Worm (Caenorhabditis elegans) whole organism, L2 larva: ENCODE results near the gene F28B4.3.

Experiments
- C34F6.9 ChIP-seq: fragments of 150-350 bp; optimal IDR thresholded peaks from 2 replicates; lab custom pipeline; 2014; ENCODE audit warnings: missing biosample characterization, missing genetic modification characterization
- F13H6.1 ChIP-seq: sonication (generic microtip); optimal IDR thresholded peaks from 2 replicates; lab custom pipeline; 2016; ENCODE audit warnings: missing genetic modification characterization, missing compliant biosample characterization
- R02D3.7 ChIP-seq: fragments of 150-350 bp; optimal IDR thresholded peaks from 2 replicates; lab custom pipeline; 2014; ENCODE audit warnings: missing biosample characterization, missing genetic modification characterization
- ZK546.5 ChIP-seq: sonication (generic microtip); optimal IDR thresholded peaks from 2 replicates; lab custom pipeline; 2017; ENCODE audit warnings: missing biosample characterization, missing genetic modification characterization
- aly-2 ChIP-seq: fragments of 150-350 bp; optimal IDR thresholded peaks from 2 replicates; lab custom pipeline; 2014; ENCODE audit warnings: missing biosample characterization, missing genetic modification characterization
- ama-1 ChIP-seq: fragments of 150-350 bp; optimal IDR thresholded peaks from 2 replicates; lab custom pipeline; 2018; ENCODE audit warnings: inconsistent platforms
- ceh-16 ChIP-seq: fragments of 150-350 bp; optimal IDR thresholded peaks from 2 replicates; lab custom pipeline; 2014; ENCODE audit warnings: missing biosample characterization, missing genetic modification characterization
- ceh-82 ChIP-seq: fragments of 150-350 bp; optimal IDR thresholded peaks from 2 replicates; lab custom pipeline; 2014; ENCODE audit warnings: missing biosample characterization, missing genetic modification characterization
- crh-2 ChIP-seq: sonication (generic microtip); optimal IDR thresholded peaks from 2 replicates; lab custom pipeline; 2017; ENCODE audit warnings: missing biosample characterization, missing genetic modification characterization
- egl-27 ChIP-seq: sonication (generic microtip); optimal IDR thresholded peaks from 3 replicates; lab custom pipeline; 2017; ENCODE audit warnings: missing biosample characterization, missing genetic modification reagents, missing genetic modification characterization
- elt-3 ChIP-seq: sonication (generic microtip); optimal IDR thresholded peaks from 2 replicates; lab custom pipeline; 2017; ENCODE audit warnings: missing biosample characterization, missing genetic modification characterization
- fos-1 ChIP-seq: fragments of 150-350 bp; optimal IDR thresholded peaks from 2 replicates; lab custom pipeline; 2014; ENCODE audit warnings: missing biosample characterization, missing genetic modification characterization
- lin-11 ChIP-seq: fragments of 150-350 bp; sonication (generic microtip); optimal IDR thresholded peaks from 2 replicates; lab custom pipeline; 2014; ENCODE audit warnings: missing biosample characterization, missing genetic modification characterization, inconsistent platforms, mixed read lengths
- lin-39 ChIP-seq: fragments of 150-350 bp; optimal IDR thresholded peaks from 2 replicates; lab custom pipeline; 2014; ENCODE audit warnings: missing biosample characterization, missing genetic modification reagents, missing genetic modification characterization
- mab-5 ChIP-seq: fragments of 150-350 bp; optimal IDR thresholded peaks from 2 replicates; lab custom pipeline; 2014; ENCODE audit warnings: missing biosample characterization, missing genetic modification characterization
- mbf-1 ChIP-seq: sonication (generic microtip); optimal IDR thresholded peaks from 2 replicates; lab custom pipeline; 2017; ENCODE audit warnings: missing biosample characterization, missing genetic modification characterization
- mdl-1 ChIP-seq, 2 experiments: fragments of 150-350 bp in 1 of 2; sonication (generic microtip) in 1 of 2; optimal IDR thresholded peaks; 2 replicates each; lab custom pipeline; 2017; ENCODE audit warnings: missing biosample characterization in 2 of 2, missing genetic modification characterization in 2 of 2
- nhr-11 ChIP-seq: fragments of 150-350 bp; optimal IDR thresholded peaks from 2 replicates; lab custom pipeline; 2014; ENCODE audit warnings: missing biosample characterization, missing genetic modification characterization
- nhr-129 ChIP-seq: fragments of 150-350 bp; optimal IDR thresholded peaks from 2 replicates; lab custom pipeline; 2014; ENCODE audit warnings: missing biosample characterization, missing genetic modification characterization
- nhr-23 ChIP-seq: fragments of 150-350 bp; optimal IDR thresholded peaks from 2 replicates; lab custom pipeline; 2014; ENCODE audit warnings: missing biosample characterization, missing genetic modification reagents, missing genetic modification characterization
- nhr-25 ChIP-seq: fragments of 150-350 bp; sonication (generic microtip); optimal IDR thresholded peaks from 3 replicates; lab custom pipeline; 2014; ENCODE audit warnings: missing biosample characterization, missing genetic modification characterization
- nhr-6 ChIP-seq: fragments of 150-350 bp; optimal IDR thresholded peaks from 2 replicates; lab custom pipeline; 2014; ENCODE audit warnings: missing biosample characterization, missing genetic modification characterization
- nhr-77 ChIP-seq: fragments of 150-350 bp; optimal IDR thresholded peaks from 2 replicates; lab custom pipeline; 2014; ENCODE audit warnings: missing biosample characterization, missing genetic modification characterization
- peb-1 ChIP-seq: fragments of 150-350 bp; optimal IDR thresholded peaks from 2 replicates; lab custom pipeline; 2014; ENCODE audit warnings: missing biosample characterization, missing genetic modification characterization
- skn-1 ChIP-seq: sonication (generic microtip); optimal IDR thresholded peaks from 2 replicates; lab custom pipeline; 2017; ENCODE audit warnings: missing biosample characterization, missing genetic modification characterization
- sma-3 ChIP-seq: sonication (generic microtip); optimal IDR thresholded peaks from 2 replicates; lab custom pipeline; 2016; ENCODE audit warnings: missing genetic modification reagents, missing genetic modification characterization, missing compliant biosample characterization
- sma-9 ChIP-seq, 2 experiments: fragments of 150-350 bp in 1 of 2; sonication (generic microtip) in 1 of 2; optimal IDR thresholded peaks; 2 replicates each; lab custom pipeline; 2014 to 2016; ENCODE audit warnings: missing genetic modification characterization in 2 of 2, mild to moderate bottlenecking in 1 of 2, missing biosample characterization in 1 of 2, missing compliant biosample characterization in 1 of 2, missing genetic modification reagents in 1 of 2, moderate library complexity in 1 of 2
- snpc-4 ChIP-seq: fragments of 150-350 bp; optimal IDR thresholded peaks from 2 replicates; lab custom pipeline; 2014; ENCODE audit warnings: missing biosample characterization, missing genetic modification characterization
- unc-39 ChIP-seq: fragments of 150-350 bp; optimal IDR thresholded peaks from 2 replicates; lab custom pipeline; 2014; ENCODE audit warnings: missing biosample characterization, missing genetic modification characterization
- unc-55 ChIP-seq: fragments of 150-350 bp; sonication (generic microtip); optimal IDR thresholded peaks from 3 replicates; lab custom pipeline; 2014; ENCODE audit warnings: missing biosample characterization, missing genetic modification reagents, missing genetic modification characterization
- unc-62 ChIP-seq: fragments of 150-350 bp; optimal IDR thresholded peaks from 2 replicates; lab custom pipeline; 2014; ENCODE audit warnings: missing biosample characterization, missing genetic modification reagents, missing genetic modification characterization
- zag-1 ChIP-seq: fragments of 150-350 bp; optimal IDR thresholded peaks from 2 replicates; lab custom pipeline; 2014; ENCODE audit warnings: missing biosample characterization, missing genetic modification characterization
- ztf-1 ChIP-seq: fragments of 200-800 bp; sonication (Bioruptor generic); conservative IDR thresholded peaks from 2 replicates; pipeline ENCODE4 v1.3.6; 2022; ENCODE audit warnings: missing genetic modification characterization, missing compliant biosample characterization
- ztf-11 ChIP-seq: sonication (generic microtip); optimal IDR thresholded peaks from 2 replicates; lab custom pipeline; 2017; ENCODE audit warnings: missing biosample characterization, missing genetic modification characterization
- ztf-4 ChIP-seq: fragments of 150-350 bp; optimal IDR thresholded peaks from 2 replicates; lab custom pipeline; 2014; ENCODE audit warnings: missing biosample characterization, missing genetic modification characterization

The F28B4.3 gene

DNA sequence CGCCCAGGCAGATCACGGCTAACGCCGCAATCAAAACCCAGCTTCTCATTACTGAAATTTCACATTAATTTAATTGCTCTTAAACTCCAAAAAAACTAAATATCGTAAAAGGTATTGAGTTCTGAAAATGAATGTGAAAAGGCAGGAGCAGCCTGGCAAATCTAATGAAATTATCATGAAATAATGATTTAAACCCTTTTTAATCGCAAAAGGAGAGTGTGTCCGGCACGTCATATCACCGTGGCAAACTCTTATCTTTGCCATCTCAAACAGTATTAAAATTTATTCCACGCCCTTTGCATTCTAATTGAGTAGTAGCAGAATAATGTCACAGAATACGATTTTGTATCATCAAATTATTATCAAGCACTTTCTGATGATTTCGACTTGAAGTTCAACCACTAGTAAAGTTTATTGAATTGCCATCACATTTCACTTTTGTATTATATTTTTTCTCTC, at the start of gene F28B4.3:
F28B4.3 (minus strand) TSS at position 51 of the 459 bp plus-strand sequence.
- TF ChIP-seq nhr-25 (tag; lab: Kevin White, UChicago), result no peak
- TF ChIP-seq fos-1, result peak; percentile 95
- TF ChIP-seq crh-2 (tag; lab: Kevin White, UChicago), result peak; percentile 85
- TF ChIP-seq sma-9 (GFP tag; optimal IDR thresholded peaks at IDR 0.05; lab: Kevin White, UChicago), result peak; percentile 72
- no peak for TF ChIP-seq sma-9 (tag; optimal IDR thresholded peaks at IDR 0.05; lab: Kevin White, UChicago)

DNA sequence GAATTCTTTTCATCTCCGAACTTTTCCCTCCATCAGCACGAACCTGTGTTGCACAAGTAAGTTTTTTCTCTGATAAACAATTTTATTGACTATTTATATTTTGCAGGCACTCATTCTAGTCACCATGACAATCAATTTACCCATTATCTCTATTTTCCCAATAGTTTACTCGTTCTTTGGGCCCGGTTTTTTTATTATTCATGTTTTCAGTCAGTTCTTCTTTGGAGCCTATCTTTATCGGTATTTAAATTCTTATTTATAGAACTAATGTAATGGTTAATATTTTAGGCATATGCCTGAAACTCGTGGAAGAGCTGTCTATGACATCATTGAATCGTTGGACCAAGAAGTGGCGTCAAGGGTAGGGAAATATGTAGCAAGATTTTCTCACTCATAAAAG, 49.8 kb upstream of the F28B4.3 start:
- TF ChIP-seq ztf-11 (tag; lab: Kevin White, UChicago), result no peak
- no peak for TF ChIP-seq F13H6.1
- no peak for TF ChIP-seq nhr-11
- TF ChIP-seq mab-5 (tag; lab: Kevin White, UChicago), result no peak
- TF ChIP-seq unc-55 (GFP tag; lab: Kevin White, UChicago), result no peak

DNA sequence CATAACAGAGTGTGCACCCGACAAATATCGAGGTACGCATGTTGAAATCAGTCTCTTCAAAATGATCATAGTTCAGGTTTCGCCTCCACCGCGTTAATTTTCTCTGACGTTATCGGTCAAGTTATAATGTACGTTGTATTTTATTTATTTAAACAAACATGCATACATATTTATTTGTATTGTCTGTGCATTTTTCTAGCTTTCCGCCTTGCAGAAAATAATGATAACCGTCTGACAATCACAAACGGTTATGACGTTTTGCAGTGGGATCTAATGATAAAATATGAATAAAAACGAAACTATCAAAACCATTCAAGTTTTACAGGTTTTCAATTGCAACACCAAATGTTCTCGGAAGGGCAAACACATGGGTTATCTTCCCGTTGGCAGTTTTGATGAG, 48.0 kb upstream of the F28B4.3 start:
- TF ChIP-seq fos-1, result peak; percentile 47
- peak; percentile 13 for TF ChIP-seq F13H6.1
- TF ChIP-seq sma-9 (GFP tag; optimal IDR thresholded peaks at IDR 0.05; lab: Kevin White, UChicago), result peak; percentile 36
- no peak for TF ChIP-seq sma-9 (tag; optimal IDR thresholded peaks at IDR 0.05; lab: Kevin White, UChicago)
- TF ChIP-seq unc-62 (GFP tag; lab: Kevin White, UChicago), result no peak
- TF ChIP-seq ztf-11 (tag; lab: Kevin White, UChicago), result no peak
- TF ChIP-seq nhr-25 (tag; lab: Kevin White, UChicago), result no peak
- TF ChIP-seq egl-27 (tag; lab: Kevin White, UChicago), result no peak
- no peak for TF ChIP-seq ceh-82 (tag; lab: Kevin White, UChicago)
- no peak for TF ChIP-seq nhr-77 (tag; lab: Kevin White, UChicago)

DNA sequence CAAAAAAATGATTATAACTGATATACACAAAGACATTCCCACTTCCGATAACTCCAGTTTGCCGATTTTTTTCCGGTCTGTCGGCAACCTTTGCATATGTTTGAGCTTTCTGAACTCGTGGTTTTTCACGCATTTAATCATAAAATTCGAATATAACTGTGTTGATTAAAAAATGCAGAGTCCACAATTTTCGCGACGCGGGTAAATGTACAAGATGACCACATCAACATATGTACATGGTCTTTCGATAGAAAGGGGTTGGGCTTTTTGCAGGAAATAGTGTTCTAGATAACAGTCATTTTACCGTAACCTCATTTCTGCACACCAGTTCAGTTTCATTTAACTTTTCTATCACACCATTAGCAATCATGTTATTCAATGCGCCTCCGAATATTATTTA, 47.1 kb upstream of the F28B4.3 start, which contains the start of gene K09C4.5:
K09C4.5 (plus strand) TSS at position 326 of the 400 bp plus-strand sequence.
- TF ChIP-seq fos-1, result peak; percentile 17
- TF ChIP-seq lin-11 (tag; lab: Kevin White, UChicago), result no peak

DNA sequence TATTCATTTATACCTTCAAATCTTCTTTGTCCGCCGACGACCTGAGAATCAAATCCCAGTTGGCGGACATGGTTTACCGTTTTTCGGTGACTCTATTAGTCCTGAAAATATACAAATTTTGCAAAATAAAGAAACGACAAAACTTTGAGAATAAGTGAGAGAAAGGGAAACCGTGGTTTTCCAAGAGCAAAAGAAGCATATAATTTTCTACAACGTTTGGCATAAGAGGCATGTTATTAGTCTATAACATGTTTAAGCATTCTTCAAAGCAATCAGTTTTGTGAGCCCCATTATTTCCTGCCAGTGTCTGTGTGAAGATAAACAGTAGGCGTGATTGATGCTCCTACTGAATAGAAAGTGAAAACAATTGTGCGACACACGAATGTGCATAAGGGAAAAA, 44.9 kb upstream of the F28B4.3 start, which contains the start of gene K09C4.10:
K09C4.10 (minus strand) TSS at position 101 of the 400 bp plus-strand sequence.
- TF ChIP-seq nhr-6 (tag; lab: Kevin White, UChicago) (no peak), aly-2 (no peak), lin-39 (no peak), crh-2 (tag; lab: Kevin White, UChicago) (no peak), R02D3.7 (no peak), egl-27 (tag; lab: Kevin White, UChicago) (no peak), nhr-23 (tag; lab: Kevin White, UChicago) (no peak), mdl-1 (tag; optimal IDR thresholded peaks at IDR 0.05; lab: Kevin White, UChicago) (no peak), peb-1 (no peak), lin-11 (tag; lab: Kevin White, UChicago) (no peak), skn-1 (tag; lab: Kevin White, UChicago) (no peak), elt-3 (tag; lab: Kevin White, UChicago) (no peak), ama-1 (lab: Kevin White, UChicago) (no peak), ZK546.5 (tag; lab: Kevin White, UChicago) (no peak), C34F6.9 (tag; lab: Kevin White, UChicago) (no peak), sma-3 (GFP tag; lab: Kevin White, UChicago) (no peak)

DNA sequence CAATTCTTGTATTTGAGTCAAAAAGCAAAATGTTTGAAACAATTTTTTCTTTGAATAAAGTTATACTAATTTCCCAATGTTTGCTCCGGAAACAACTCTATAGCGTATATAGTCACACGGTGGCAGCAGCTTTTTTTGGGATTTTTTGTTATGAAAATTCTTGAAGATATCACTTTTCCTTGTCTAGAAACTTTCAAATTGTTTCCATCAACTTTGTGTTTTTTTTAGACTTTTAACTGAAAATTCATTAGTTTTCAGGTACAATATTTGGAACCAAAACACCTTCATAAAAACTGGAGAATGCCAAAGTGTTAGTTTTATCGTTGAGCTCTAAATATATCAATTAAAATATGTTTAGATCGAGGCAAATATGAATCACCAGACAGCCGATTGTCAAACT, 37.4 kb upstream of the F28B4.3 start, which contains the start of gene K09C4.7:
K09C4.7 (plus strand) TSS at position 301 of the 400 bp plus-strand sequence.
- TF ChIP-seq R02D3.7 (no peak), lin-39 (no peak), zag-1 (no peak), unc-39 (tag; lab: Kevin White, UChicago) (no peak), ZK546.5 (tag; lab: Kevin White, UChicago) (no peak)

DNA sequence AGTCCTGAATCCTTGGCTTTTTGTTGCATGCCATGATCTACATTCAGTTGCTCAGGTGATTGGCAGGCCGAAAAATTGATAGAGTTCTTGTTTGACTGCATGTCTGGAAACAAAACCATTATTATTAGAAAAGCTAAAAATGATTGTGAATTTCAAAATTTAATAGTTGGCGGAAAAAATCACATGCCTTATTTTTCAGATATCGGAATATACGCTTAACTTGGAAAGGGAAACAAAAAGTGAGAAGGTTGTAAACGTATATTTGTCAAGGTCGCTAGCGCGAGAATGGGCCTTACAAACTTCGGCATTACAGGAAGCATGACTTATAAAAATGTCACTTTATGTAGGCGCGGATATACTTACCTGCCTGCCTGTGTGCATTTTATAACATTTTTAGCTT, 36.5 kb upstream of the F28B4.3 start, which contains the start of gene K09C4.9:
K09C4.9 (minus strand) TSS at position 101 of the 400 bp plus-strand sequence.
- TF ChIP-seq ceh-16 (tag; lab: Kevin White, UChicago) (no peak), ztf-1 (GFP tag; lab: Robert Waterston, UW) (no peak), snpc-4 (tag; lab: Kevin White, UChicago) (no peak), sma-3 (GFP tag; lab: Kevin White, UChicago) (no peak), sma-9 (GFP tag; optimal IDR thresholded peaks at IDR 0.05; lab: Kevin White, UChicago) (no peak), sma-9 (tag; optimal IDR thresholded peaks at IDR 0.05; lab: Kevin White, UChicago) (no peak), nhr-129 (tag; lab: Kevin White, UChicago) (no peak), unc-55 (GFP tag; lab: Kevin White, UChicago) (no peak), elt-3 (tag; lab: Kevin White, UChicago) (no peak), ztf-4 (tag; lab: Kevin White, UChicago) (no peak), aly-2 (no peak), nhr-25 (tag; lab: Kevin White, UChicago) (no peak), egl-27 (tag; lab: Kevin White, UChicago) (no peak), mbf-1 (tag; lab: Kevin White, UChicago) (no peak)
- TF ChIP-seq, all 48 proteins: peak for 0
